Fruit fly (Drosophila melanogaster) whole organism, pupa: ENCODE results near the gene Octalpha2R.

Source experiments
- CG4496 ChIP-seq: fragments of 200-800 bp; sonication (Bioruptor generic); IDR thresholded peaks from 3 replicates; pipeline ENCODE4 v1.3.6; 2022; ENCODE audit warnings: missing biosample characterization, missing genetic modification characterization
- CG8159 ChIP-seq: fragments of 200-800 bp; sonication (Bioruptor generic); optimal IDR thresholded peaks from 3 replicates; lab custom pipeline; 2018; ENCODE audit warnings: missing biosample characterization, mild to moderate bottlenecking, missing genetic modification characterization, moderate library complexity
- CG8301 ChIP-seq: fragments of 200-800 bp; sonication (Bioruptor generic); optimal IDR thresholded peaks from 2 replicates; lab custom pipeline; 2018; ENCODE audit warnings: missing biosample characterization, mild to moderate bottlenecking, missing genetic modification characterization
- EcR ChIP-seq: fragments of 200-800 bp; sonication (Bioruptor generic); optimal IDR thresholded peaks from 3 replicates; lab custom pipeline; 2019; ENCODE audit warnings: missing biosample characterization, missing genetic modification characterization, mild to moderate bottlenecking, moderate library complexity, missing genetic modification reagents
- Pif1A ChIP-seq: fragments of 200-800 bp; sonication (Bioruptor generic); optimal IDR thresholded peaks from 3 replicates; lab custom pipeline; 2016; ENCODE audit warnings: missing biosample characterization, missing genetic modification characterization
- Pif1B ChIP-seq: fragments of 200-800 bp; sonication (Bioruptor generic); optimal IDR thresholded peaks from 3 replicates; lab custom pipeline; 2016; ENCODE audit warnings: missing biosample characterization, missing genetic modification characterization
- gl ChIP-seq: fragments of 200-800 bp; sonication (Bioruptor generic); optimal IDR thresholded peaks from 2 replicates; lab custom pipeline; 2018; ENCODE audit warnings: missing biosample characterization, mild to moderate bottlenecking, missing genetic modification characterization

DNA sequence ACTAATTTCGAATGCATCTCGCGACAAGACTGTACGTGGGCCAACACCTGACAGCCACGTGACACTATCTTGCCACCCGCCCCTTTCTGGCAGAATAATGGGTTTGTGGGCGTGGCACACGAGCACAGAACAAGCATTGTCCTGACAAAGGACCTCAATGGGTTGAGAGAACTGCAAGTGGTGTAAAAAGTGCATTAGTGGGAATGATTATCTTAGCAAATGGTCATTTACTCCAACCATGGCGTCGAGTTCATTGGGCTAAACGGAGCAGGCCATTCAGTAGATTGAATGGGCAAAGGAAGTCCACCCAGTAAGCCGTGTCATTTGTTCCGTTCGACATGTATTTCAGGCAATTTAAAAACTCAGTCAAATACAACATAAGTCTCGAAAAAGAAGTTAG lies 48.8 kb upstream of the Octalpha2R start, which contains the start of gene CG14297:
- TF ChIP-seq CG4496 (GFP tag; lab: Robert Waterston, UW) = no peak
- no peak for TF ChIP-seq Pif1B (GFP tag; lab: Kevin White, UChicago)
- TF ChIP-seq EcR (GFP tag; lab: Kevin White, UChicago) = no peak
- no peak for TF ChIP-seq CG8159
- TF ChIP-seq gl = no peak
- TF ChIP-seq Pif1A (GFP tag; lab: Kevin White, UChicago) = no peak
- no peak for TF ChIP-seq CG8301 (tag; lab: Kevin White, UChicago)
